Worm (Caenorhabditis elegans) whole organism, L4/young adult: ENCODE data around the gene irld-3.

Experiments
- W03F9.2 ChIP-seq: fragments of 150-350 bp; optimal IDR thresholded peaks from 2 replicates; lab custom pipeline; 2014; ENCODE audit warnings: missing biosample characterization, missing genetic modification characterization
- dao-5 ChIP-seq: sonication (generic microtip); optimal IDR thresholded peaks from 2 replicates; lab custom pipeline; 2016; ENCODE audit warnings: missing genotype, missing genetic modification characterization, moderate library complexity, missing compliant biosample characterization
- him-1 ChIP-seq: sonication (generic microtip); optimal IDR thresholded peaks from 2 replicates; lab custom pipeline; 2016; ENCODE audit warnings: missing genotype, missing genetic modification reagents, missing genetic modification characterization, missing compliant biosample characterization

DNA sequence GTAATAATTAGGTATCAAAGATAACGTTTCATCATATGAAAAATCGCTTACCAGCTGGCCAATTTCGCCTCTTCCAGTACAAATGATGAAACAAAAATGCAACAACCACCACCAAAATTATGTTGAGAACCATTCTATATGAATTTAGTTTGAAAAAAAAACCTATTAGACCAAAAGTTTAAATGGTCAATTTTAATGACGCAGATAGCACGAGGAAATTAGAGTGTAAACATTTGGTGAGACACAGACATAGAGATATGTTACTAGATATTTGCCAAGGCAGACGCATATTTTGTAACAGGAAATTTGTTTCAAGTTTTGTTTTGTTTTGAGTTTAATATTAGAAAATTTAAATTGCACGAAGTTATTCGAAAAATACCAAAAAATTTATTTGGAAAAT lies 44.0 kb downstream of the irld-3 start, which contains the start of gene cyp-33C9:
- TF ChIP-seq him-1 = no peak
- TF ChIP-seq dao-5 (tag; lab: Kevin White, UChicago) = no peak
- no peak for TF ChIP-seq W03F9.2
